Worm (Caenorhabditis elegans): Measurements from ENCODE around the gene enu-3.1.

ce11 chrIII:10398919-10399318, 37.2 kb upstream of the enu-3.1 start:
- no peak for TF ChIP-seq elt-1 (tag; optimal IDR thresholded peaks at IDR 0.05)
- TF ChIP-seq F13H6.1 (tag; optimal IDR thresholded peaks at IDR 0.05), result no peak
- no peak for TF ChIP-seq lin-13 (GFP tag; optimal IDR thresholded peaks at IDR 0.05)
- no peak for TF ChIP-seq nhr-11 (tag; optimal IDR thresholded peaks at IDR 0.05)
- TF ChIP-seq nhr-21 (tag; optimal IDR thresholded peaks at IDR 0.05), result no peak
- no peak for TF ChIP-seq unc-62 (GFP tag; optimal IDR thresholded peaks at IDR 0.05)
- no peak for TF ChIP-seq skn-1 (tag; optimal IDR thresholded peaks at IDR 0.05)
- peak; percentile 47 for TF ChIP-seq nhr-129 (tag; optimal IDR thresholded peaks at IDR 0.05)
- TF ChIP-seq egl-27 (tag; optimal IDR thresholded peaks at IDR 0.05), result no peak
- TF ChIP-seq aly-2 (tag; optimal IDR thresholded peaks at IDR 0.05), result no peak
- TF ChIP-seq lin-39 (tag; optimal IDR thresholded peaks at IDR 0.05), result no peak
- TF ChIP-seq R02D3.7 (tag; optimal IDR thresholded peaks at IDR 0.05), result no peak
- no peak for TF ChIP-seq snpc-4 (tag; optimal IDR thresholded peaks at IDR 0.05)

Data from whole organism, L2 larva.